Fruit fly (Drosophila melanogaster): ENCODE results near the gene CG18558.

The CG18558 gene

DNA sequence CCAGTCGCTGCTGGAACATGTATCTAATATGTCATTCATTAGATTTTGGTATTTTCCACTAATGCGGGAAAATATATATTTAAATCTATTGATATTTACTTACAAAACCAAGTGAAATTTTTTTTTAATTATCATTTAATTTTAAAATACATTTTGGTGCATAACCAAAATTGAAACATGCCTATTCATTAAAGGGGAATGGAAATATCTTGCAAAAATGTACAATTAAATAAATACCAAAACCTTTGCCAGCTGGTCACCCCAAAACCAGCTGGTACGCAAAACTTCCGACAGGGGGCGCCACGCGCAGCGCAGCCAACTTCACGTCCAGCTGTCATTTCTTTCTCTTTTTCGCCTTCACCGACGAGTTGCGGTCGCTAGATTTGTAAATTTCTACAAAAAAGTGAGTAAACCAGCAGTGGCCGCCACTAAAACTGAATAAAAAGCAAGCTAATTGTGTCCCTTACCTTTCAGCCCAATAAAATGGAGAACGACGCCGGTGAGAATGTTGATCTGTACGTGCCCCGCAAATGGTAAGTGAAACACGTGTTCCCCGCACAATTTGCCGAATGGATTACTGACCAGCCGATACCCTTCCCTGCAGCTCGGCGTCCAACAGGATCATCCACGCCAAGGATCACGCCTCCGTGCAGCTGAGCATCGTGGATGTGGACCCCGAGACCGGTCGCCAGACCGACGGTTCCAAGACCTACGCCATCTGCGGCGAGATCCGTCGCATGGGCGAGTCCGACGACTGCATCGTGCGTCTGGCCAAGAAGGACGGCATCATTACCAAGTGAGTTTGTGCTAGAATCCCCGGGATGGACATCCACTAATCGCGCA is 11.7 kb upstream of the CG18558 start, which contains the start of the genes CG3104 and RpS21 (continued):
- peak; percentile 82 for TF ChIP-seq Awh (GFP tag; IDR thresholded peaks at IDR 0.05)
- TF ChIP-seq Atf6 (GFP tag; IDR thresholded peaks at IDR 0.05), result peak; percentile 82
- peak; percentile 93 for TF ChIP-seq CG9727 (GFP tag; optimal IDR thresholded peaks at IDR 0.05)
- peak; percentile 86 for TF ChIP-seq zfh2 (GFP tag; optimal IDR thresholded peaks at IDR 0.05)
- TF ChIP-seq crol (GFP tag; IDR thresholded peaks at IDR 0.05), result peak; percentile 48

DNA sequence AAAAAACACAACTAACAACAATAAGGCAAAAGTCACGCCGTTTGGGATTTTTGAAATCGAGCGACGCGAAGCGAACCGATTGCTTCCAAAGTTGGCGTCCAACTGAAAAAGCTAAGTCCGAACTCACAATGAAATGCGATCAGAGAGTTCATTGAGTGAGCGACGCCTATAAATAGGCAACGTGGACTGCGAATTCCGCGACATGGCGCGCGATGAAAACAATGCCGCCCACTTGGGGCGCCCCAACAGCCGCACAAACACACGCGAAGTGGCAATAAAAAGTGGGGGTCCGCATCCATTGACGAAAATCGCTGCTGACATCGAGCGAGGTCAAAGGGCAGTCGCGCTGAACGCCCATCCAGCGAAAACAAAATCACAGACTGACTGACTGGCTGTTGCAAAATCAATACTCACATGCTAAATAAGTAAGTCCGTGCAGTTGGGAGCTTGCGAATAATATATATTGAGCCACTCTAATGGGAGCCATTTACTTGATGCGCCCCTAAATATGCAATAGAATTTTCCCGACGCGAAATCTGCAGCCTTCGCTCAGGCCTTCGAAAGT is 11.0 kb upstream of the CG18558 start:
- TF ChIP-seq bowl (GFP tag; IDR thresholded peaks at IDR 0.05) (peak; percentile 27; the same call in 1 of the 2 replicates), CG10366 (GFP tag; IDR thresholded peaks at IDR 0.05) (no peak), gfzf (GFP tag; optimal IDR thresholded peaks at IDR 0.05) (no peak), CG17328 (GFP tag; IDR thresholded peaks at IDR 0.05) (no peak), CG1603 (tag; optimal IDR thresholded peaks at IDR 0.05) (peak; percentile 46), ERR (GFP tag; optimal IDR thresholded peaks at IDR 0.05) (no peak), nerfin-2 (GFP tag; IDR thresholded peaks at IDR 0.05; ENCODE audit: partially characterized antibody) (no peak), ATbp (GFP tag; optimal IDR thresholded peaks at IDR 0.05) (no peak), CG1832 (GFP tag; optimal IDR thresholded peaks at IDR 0.05) (no peak), Pdp1 (GFP tag; optimal IDR thresholded peaks at IDR 0.05) (peak in 1 of 2 experiments; percentile 74), CG18011 (GFP tag; optimal IDR thresholded peaks at IDR 0.05) (no peak), unc-4 (GFP tag; IDR thresholded peaks at IDR 0.05; ENCODE audit: partially characterized antibody) (no peak), CG16779 (GFP tag; IDR thresholded peaks at IDR 0.05) (no peak), CG2202 (tag; optimal IDR thresholded peaks at IDR 0.05) (no peak), Trl (optimal IDR thresholded peaks at IDR 0.05) (peak in 1 of 2 experiments; percentile 14), Trl (GFP tag; optimal IDR thresholded peaks at IDR 0.05) (no peak), Xrp1 (GFP tag; IDR thresholded peaks at IDR 0.05) (no peak), Doc2 (GFP tag; IDR thresholded peaks at IDR 0.05) (no peak), CG34422 (GFP tag; IDR thresholded peaks at IDR 0.05) (peak; percentile 16; the same call in 1 of the 3 replicates), CG17385 (GFP tag; optimal IDR thresholded peaks at IDR 0.05) (no peak), Jarid2 (GFP tag; optimal IDR thresholded peaks at IDR 0.05) (peak; percentile 59), CG3838 (GFP tag; optimal IDR thresholded peaks at IDR 0.05) (no peak), pb (GFP tag; optimal IDR thresholded peaks at IDR 0.05) (no peak), Ssrp (tag; optimal IDR thresholded peaks at IDR 0.05) (no peak), CG42726 (GFP tag; IDR thresholded peaks at IDR 0.05; ENCODE audit: partially characterized antibody) (0 out of 2 replicates have a peak, but pooled peaks have one; percentile 10), tup (GFP tag; optimal IDR thresholded peaks at IDR 0.05) (no peak), CG18764 (GFP tag; optimal IDR thresholded peaks at IDR 0.05) (no peak), CG11456 (GFP tag; IDR thresholded peaks at IDR 0.05) (no peak), ase (GFP tag; IDR thresholded peaks at IDR 0.05) (no peak), lbe (GFP tag; optimal IDR thresholded peaks at IDR 0.05) (no peak), CG32767 (GFP tag; IDR thresholded peaks at IDR 0.05) (no peak), Sox102F (GFP tag; optimal IDR thresholded peaks at IDR 0.05) (peak; percentile 17), Bgb (GFP tag; IDR thresholded peaks at IDR 0.05; ENCODE audit: partially characterized antibody) (peak; percentile 41; the same call in 1 of the 2 replicates), cato (GFP tag; optimal IDR thresholded peaks at IDR 0.05; ENCODE audit: borderline replicate concordance) (no peak), ftz-f1 (GFP tag; optimal IDR thresholded peaks at IDR 0.05) (peak; percentile 71), sim (GFP tag; IDR thresholded peaks at IDR 0.05) (peak; percentile 59; the same call in 1 of the 2 replicates), chn (GFP tag; optimal IDR thresholded peaks at IDR 0.05) (peak; percentile 0), CG15514 (GFP tag; optimal IDR thresholded peaks at IDR 0.05) (peak; percentile 81), slp2 (GFP tag; optimal IDR thresholded peaks at IDR 0.05) (no peak), ci (GFP tag; IDR thresholded peaks at IDR 0.05) (no peak), disco-r (GFP tag; optimal IDR thresholded peaks at IDR 0.05) (no peak), Dp (GFP tag; optimal IDR thresholded peaks at IDR 0.05) (no peak)
